Worm (Caenorhabditis elegans) whole organism, early embryonic: ENCODE measurements around the gene str-30.

ENCODE experiments used
- B0310.2 ChIP-seq: sonication (generic microtip); optimal IDR thresholded peaks from 2 replicates; lab custom pipeline; 2016; ENCODE audit warnings: mild to moderate bottlenecking, missing genetic modification characterization, missing compliant biosample characterization
- F13C5.2 ChIP-seq: sonication (generic microtip); optimal IDR thresholded peaks from 2 replicates; lab custom pipeline; 2017; ENCODE audit warnings: mild to moderate bottlenecking, missing genetic modification characterization, inconsistent platforms, missing compliant biosample characterization
- ama-1 ChIP-seq: fragments of 150-350 bp; optimal IDR thresholded peaks from 2 replicates; lab custom pipeline; 2014
- ceh-36 ChIP-seq: sonication (generic microtip); optimal IDR thresholded peaks from 2 replicates; lab custom pipeline; 2016; ENCODE audit warnings: missing genetic modification characterization, inconsistent platforms, missing compliant biosample characterization
- ets-7 ChIP-seq: sonication (generic microtip); optimal IDR thresholded peaks from 2 replicates; lab custom pipeline; 2016; ENCODE audit warnings: missing genotype, missing genetic modification characterization, missing compliant biosample characterization
- flt-1 ChIP-seq: fragments of 200-800 bp; sonication (Bioruptor generic); IDR thresholded peaks from 2 replicates; pipeline ENCODE4 v1.3.6; 2022; ENCODE audit warnings: missing genetic modification characterization, missing compliant biosample characterization
- hmbx-1 ChIP-seq: sonication (generic microtip); optimal IDR thresholded peaks from 2 replicates; lab custom pipeline; 2016; ENCODE audit warnings: mild to moderate bottlenecking, missing genetic modification characterization, missing compliant biosample characterization
- hmg-4 ChIP-seq: fragments of 200-800 bp; sonication (Bioruptor generic); optimal IDR thresholded peaks from 2 replicates; lab custom pipeline; 2018; ENCODE audit warnings: mild to moderate bottlenecking, missing genetic modification characterization, missing compliant biosample characterization
- sea-1 ChIP-seq: fragments of 200-800 bp; sonication (Bioruptor generic); conservative IDR thresholded peaks from 2 replicates; pipeline ENCODE4 v1.3.6; 2022; ENCODE audit warnings: missing genetic modification characterization, missing compliant biosample characterization
- tra-4 ChIP-seq: sonication (generic microtip); optimal IDR thresholded peaks from 2 replicates; lab custom pipeline; 2017; ENCODE audit warnings: missing genetic modification characterization, missing compliant biosample characterization

- TF ChIP-seq B0310.2 (tag; lab: Kevin White, UChicago) = no peak
- no peak for TF ChIP-seq ama-1 (lab: Kevin White, UChicago)
- no peak for TF ChIP-seq flt-1 (GFP tag; lab: Robert Waterston, UW)
- TF ChIP-seq sea-1 (GFP tag; lab: Robert Waterston, UW) = no peak
- TF ChIP-seq hmg-4 = no peak
- no peak for TF ChIP-seq tra-4 (tag; lab: Kevin White, UChicago)
- TF ChIP-seq ceh-36 (tag; lab: Kevin White, UChicago) = no peak
- TF ChIP-seq hmbx-1 (tag; lab: Kevin White, UChicago) = no peak
- no peak for TF ChIP-seq F13C5.2 (tag; lab: Kevin White, UChicago)
- no peak for TF ChIP-seq ets-7 (tag; lab: Kevin White, UChicago)
Observed at ce11 chrV:3718507-3718906, 6.4 kb upstream of the str-30 start.
